Fruit fly (Drosophila melanogaster) whole organism, prepupa: ENCODE results near the gene CG17111.

ENCODE experiments used
- Blimp-1 ChIP-seq: fragments of 200-800 bp; sonication (Bioruptor generic); optimal IDR thresholded peaks from 3 replicates; lab custom pipeline; 2017; ENCODE audit warnings: missing biosample characterization, missing genetic modification characterization, mild to moderate bottlenecking, moderate library complexity, missing genetic modification reagents
- CG11902 ChIP-seq: fragments of 200-800 bp; sonication (Bioruptor generic); optimal IDR thresholded peaks from 3 replicates; lab custom pipeline; 2016; ENCODE audit warnings: missing biosample characterization, missing genetic modification characterization
- CG6854 ChIP-seq: fragments of 200-800 bp; sonication (Bioruptor generic); optimal IDR thresholded peaks from 2 replicates; lab custom pipeline; 2017; ENCODE audit warnings: missing biosample characterization, mild to moderate bottlenecking, missing genetic modification characterization
- Ets21C ChIP-seq: fragments of 200-800 bp; sonication (Bioruptor generic); optimal IDR thresholded peaks from 3 replicates; lab custom pipeline; 2016; ENCODE audit warnings: missing biosample characterization, missing genetic modification characterization
- Lpt ChIP-seq: fragments of 200-800 bp; sonication (Bioruptor generic); optimal IDR thresholded peaks from 3 replicates; lab custom pipeline; 2016; ENCODE audit warnings: missing biosample characterization, missing genetic modification characterization
- Smox ChIP-seq: fragments of 200-800 bp; sonication (Bioruptor generic); optimal IDR thresholded peaks from 3 replicates; lab custom pipeline; 2016; ENCODE audit warnings: missing biosample characterization, missing genetic modification characterization
- acj6 ChIP-seq: fragments of 200-800 bp; sonication (Bioruptor generic); optimal IDR thresholded peaks from 3 replicates; lab custom pipeline; 2016; ENCODE audit warnings: missing biosample characterization, missing genetic modification characterization

dm6 chr3R:23028506-23028905, 38.6 kb downstream of the CG17111 start:
- TF ChIP-seq Smox, result no peak
- no peak for TF ChIP-seq Lpt (GFP tag; lab: Kevin White, UChicago)
- no peak for TF ChIP-seq CG6854 (GFP tag; lab: Kevin White, UChicago)
- TF ChIP-seq acj6 (GFP tag; lab: Kevin White, UChicago), result no peak
- TF ChIP-seq Blimp-1 (GFP tag; lab: Kevin White, UChicago), result no peak
- no peak for TF ChIP-seq CG11902 (GFP tag; lab: Kevin White, UChicago)
- no peak for TF ChIP-seq Ets21C (GFP tag; lab: Kevin White, UChicago)
